Fruit fly (Drosophila melanogaster) Kc167 (cell line): Measurements from ENCODE around the gene Task6.

Source experiments
- Myc ChIP-seq: fragments of >200 bp; optimal IDR thresholded peaks from 2 replicates; lab custom pipeline; 2017; ENCODE audit warnings: missing external identifiers
- Sin3A ChIP-seq: fragments of >200 bp; optimal IDR thresholded peaks from 2 replicates; lab custom pipeline; 2018; ENCODE audit warnings: missing external identifiers
- h ChIP-seq: fragments of >200 bp; optimal IDR thresholded peaks from 3 replicates; lab custom pipeline; 2018; ENCODE audit warnings: missing external identifiers
- insv ChIP-seq: fragments of >200 bp; optimal IDR thresholded peaks from 3 replicates; lab custom pipeline; 2018; ENCODE audit warnings: missing external identifiers
- psq ChIP-seq: fragments of >200 bp; optimal IDR thresholded peaks from 2 replicates; lab custom pipeline; 2017; ENCODE audit warnings: missing external identifiers
- ttk ChIP-seq: sonication (Bioruptor generic); optimal IDR thresholded peaks from 2 replicates; lab custom pipeline; 2017; ENCODE audit warnings: missing external identifiers

The Task6 gene

DNA sequence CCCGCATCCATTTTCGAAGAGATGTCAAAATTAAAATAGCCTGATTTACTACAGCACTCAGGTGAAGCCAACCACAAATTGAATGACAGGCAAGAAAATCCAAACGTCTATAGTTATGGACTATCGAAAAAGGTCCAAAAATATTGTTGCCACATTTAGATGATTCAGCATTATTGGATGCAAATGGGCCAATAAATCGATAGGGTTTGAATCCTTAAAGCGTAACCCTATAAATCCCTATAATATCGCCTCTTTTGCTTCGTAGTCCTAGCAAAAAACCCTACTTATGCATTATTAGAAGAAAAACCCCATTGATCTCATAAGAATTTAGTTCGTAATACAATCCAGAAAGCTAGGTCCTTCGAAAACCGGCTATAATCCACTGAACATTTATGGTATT lies 18.0 kb downstream of the Task6 start, which contains the start of gene Rbp4:
Gene Rbp4, minus strand, starts transcription at position 101 of the 400 bp plus-strand sequence.
- no peak for TF ChIP-seq psq (lab: Kevin White, UChicago)

DNA sequence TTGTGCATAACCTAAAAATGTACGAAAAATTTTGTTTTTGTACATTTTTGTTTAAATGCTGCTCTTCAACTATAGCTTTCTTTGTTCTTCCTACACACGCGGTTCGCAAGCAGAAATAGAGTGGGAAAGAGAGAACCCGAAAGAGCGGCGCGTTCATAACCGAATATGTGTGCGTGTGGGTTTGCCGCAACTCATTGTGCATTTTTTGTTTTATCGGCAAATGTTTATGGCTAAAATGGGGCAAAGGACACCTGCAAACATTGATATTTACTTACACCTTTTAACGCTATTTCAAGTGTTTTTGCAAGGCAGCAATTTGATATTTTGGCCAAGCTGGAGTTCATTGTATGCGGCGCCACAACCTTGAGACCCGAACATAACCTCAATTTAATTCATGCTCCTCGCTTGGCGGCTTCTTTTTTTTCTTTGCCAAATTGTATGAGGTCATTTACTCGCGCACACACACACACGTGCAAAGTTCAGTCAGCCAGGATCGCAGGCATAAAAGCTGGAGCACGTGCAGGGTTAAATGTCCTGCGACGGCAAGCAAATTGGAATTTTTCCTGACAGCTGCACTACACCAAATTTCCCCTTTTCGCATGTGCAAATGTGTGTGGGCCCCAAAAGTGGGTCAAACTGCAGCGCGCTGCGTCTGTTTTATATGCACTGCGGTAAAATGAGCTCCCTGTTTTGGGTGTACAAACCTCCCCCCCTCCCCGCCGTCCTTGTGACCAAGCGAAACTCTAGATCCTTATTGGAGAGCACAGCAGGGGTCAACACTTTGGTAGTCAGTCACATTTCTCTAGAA lies 26.4 kb downstream of the Task6 start:
- TF ChIP-seq psq (lab: Kevin White, UChicago): no peak
- no peak for TF ChIP-seq h (lab: Kevin White, UChicago)
- no peak for TF ChIP-seq Myc (lab: Kevin White, UChicago)
- no peak for TF ChIP-seq Sin3A
- TF ChIP-seq insv (lab: Kevin White, UChicago): no peak
- no peak for TF ChIP-seq ttk (lab: Kevin White, UChicago)

DNA sequence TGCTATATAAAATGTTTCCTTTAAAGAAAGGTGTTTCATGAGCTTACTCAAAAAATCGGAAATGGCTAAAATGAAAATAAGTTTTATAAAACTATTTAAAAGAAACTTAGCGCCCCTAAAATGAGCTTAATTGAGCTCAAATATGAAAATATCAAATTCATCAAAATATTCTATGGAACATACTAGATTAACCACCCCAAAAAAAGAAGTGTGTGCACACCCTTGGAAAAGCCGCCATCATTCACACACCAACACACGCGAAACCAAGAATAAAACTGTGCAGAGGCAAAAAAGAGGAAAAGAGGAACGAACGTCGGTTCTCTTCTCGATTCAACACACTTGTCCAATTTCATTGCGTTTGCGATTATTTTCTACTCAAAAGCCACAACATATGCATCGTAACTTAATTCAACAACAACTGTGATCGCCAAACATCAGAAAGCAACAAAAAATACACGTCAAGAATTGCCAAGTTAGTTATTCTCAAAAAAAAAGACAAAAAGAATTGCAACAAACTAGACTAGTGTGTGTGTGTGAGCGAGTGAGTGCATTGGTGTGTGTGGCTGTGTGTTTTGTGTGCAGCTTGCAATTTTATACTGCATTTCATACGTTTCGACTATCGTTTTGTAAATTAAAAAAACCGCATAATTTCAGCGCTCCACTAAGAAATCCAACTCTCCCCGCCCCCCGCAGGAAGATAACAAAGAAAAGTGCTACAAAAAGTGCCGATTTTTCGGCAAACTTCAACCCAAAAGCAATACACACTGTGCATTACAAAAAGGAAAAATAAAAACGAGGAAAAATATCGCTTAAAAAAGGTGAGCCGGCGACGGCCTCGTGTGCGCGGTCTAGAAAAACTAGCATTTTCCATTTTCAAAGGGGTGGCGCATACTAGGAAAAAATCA lies 27.4 kb downstream of the Task6 start, which contains the start of gene rin:
Gene rin, plus strand, starts transcription at position 276 of the 905 bp plus-strand sequence.
- TF ChIP-seq Sin3A (no peak), ttk (lab: Kevin White, UChicago) (no peak), Myc (lab: Kevin White, UChicago) (no peak), psq (lab: Kevin White, UChicago) (no peak), insv (lab: Kevin White, UChicago) (no peak)

DNA sequence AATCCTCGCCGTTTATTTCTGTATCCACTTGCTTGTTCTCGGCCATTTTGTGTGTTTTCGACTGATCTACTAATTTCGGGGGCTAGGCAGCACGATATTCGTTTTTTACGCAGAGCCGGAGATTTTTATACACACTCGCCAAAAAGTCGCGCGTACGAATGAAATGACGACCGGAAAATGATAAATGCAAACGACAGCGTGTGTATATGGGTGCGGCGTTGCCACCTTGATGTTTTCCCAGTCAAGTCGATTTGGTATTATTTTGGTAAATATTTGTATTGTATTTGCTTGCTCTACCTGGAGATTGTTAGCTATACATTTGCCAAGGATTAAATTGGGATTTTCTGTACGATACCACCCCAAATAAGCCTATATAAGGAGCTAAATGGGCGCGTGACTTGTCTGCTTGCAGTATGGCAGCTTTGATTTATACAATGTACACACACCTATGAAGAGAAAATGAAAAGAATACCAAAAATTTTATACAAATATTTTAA lies 28.4 kb downstream of the Task6 start, which contains the start of gene sqd:
Gene sqd, minus strand, starts transcription at position 431 of the 497 bp plus-strand sequence.
- TF ChIP-seq psq (lab: Kevin White, UChicago) (no peak), Myc (lab: Kevin White, UChicago) (no peak), ttk (lab: Kevin White, UChicago) (no peak), h (lab: Kevin White, UChicago) (no peak), Sin3A (no peak), insv (lab: Kevin White, UChicago) (no peak)

DNA sequence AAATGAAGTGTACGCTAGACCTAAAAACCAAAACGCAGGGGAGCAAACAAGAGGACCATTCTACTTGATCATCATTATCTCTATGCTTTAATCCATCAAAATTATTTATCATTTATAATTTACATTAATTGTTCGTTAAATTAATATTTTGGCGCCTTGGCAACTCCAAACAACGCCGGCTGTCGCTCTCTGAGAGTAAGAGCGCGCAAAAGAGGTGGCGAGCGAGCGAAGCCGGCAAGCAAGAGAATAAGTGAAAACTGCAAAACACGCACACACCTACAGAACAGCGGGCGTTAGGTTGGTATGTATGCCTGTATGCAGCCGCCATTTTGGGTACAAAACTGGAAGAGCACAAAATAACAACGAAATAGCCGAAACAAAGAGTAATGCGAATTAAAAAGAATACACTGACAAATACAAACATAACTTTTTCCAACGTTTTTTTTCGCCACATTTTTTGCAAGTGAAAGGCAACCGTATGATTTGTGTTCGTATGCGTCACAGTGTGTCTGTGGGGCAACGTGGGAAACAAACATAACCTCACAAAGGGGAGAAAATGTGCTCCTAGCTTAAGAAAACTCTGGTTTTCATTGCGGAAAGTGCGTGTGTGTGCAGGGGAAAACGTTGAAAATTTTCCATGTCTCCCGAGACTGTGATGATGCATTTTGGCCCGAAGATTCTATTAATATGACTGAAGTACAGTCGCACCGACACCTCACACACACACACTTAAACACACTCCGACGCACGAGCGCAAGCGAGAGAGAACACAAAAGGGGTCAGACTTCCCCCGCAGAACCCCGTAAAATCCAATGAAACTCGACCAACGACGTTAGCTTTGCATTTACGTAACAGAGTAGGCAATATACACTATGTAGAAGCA lies 29.3 kb downstream of the Task6 start:
- no peak for TF ChIP-seq Sin3A
- no peak for TF ChIP-seq Myc (lab: Kevin White, UChicago)
- no peak for TF ChIP-seq ttk (lab: Kevin White, UChicago)
- TF ChIP-seq insv (lab: Kevin White, UChicago): no peak
- TF ChIP-seq psq (lab: Kevin White, UChicago): no peak
- TF ChIP-seq h (lab: Kevin White, UChicago): no peak

DNA sequence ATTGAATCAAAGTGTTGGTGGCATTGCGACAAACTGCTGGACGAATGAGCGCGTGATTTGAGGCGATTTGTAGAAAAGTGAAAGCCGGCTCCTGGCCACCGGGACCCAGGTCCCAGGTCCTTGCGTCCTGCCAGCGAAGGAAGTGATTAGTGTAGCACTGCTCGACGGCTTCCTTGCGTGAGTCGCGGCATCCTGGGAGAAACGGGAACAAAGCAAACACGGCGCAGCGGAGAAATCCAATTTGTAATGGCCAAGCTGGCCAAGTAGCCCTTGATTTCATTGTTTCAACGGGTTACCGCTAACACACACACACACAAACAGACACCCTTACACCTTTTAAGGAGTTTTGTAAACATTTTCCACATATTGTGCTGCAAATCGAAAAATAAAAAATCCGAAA lies 42.7 kb downstream of the Task6 start, which contains the start of gene CG10841:
Gene CG10841, plus strand, starts transcription at position 301 of the 400 bp plus-strand sequence.
- TF ChIP-seq Sin3A (no peak), Myc (lab: Kevin White, UChicago) (no peak), h (lab: Kevin White, UChicago) (no peak), insv (lab: Kevin White, UChicago) (no peak), psq (lab: Kevin White, UChicago) (no peak), ttk (lab: Kevin White, UChicago) (no peak)

DNA sequence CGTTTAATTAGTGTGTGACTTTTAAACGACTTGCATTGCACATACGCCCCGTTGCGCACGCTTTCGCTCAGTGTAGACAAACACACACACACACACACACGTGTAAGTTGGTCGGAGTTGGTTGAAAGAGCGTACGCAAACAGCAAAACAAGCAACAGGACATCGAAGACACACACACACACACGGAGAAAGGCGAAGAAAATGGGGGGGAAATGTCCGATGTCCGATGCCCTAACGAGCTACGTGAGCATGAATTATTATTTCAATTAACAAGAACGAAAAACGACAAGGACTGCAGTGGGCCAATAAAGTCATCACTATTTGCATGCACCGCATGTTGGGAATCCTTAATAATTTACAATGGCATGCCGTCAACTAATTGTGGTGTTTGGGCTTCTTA lies 57.1 kb downstream of the Task6 start:
- no peak for TF ChIP-seq psq (lab: Kevin White, UChicago)
- TF ChIP-seq insv (lab: Kevin White, UChicago): no peak
- TF ChIP-seq Sin3A: no peak
- no peak for TF ChIP-seq ttk (lab: Kevin White, UChicago)
- TF ChIP-seq h (lab: Kevin White, UChicago): no peak
- no peak for TF ChIP-seq Myc (lab: Kevin White, UChicago)
